Fruit fly (Drosophila melanogaster): ENCODE measurements around the gene CG13674.
A peak's percentile ranks its signal among the peaks of the same experiment; 100 is the strongest.

- no peak for TF ChIP-seq Hand (GFP tag; optimal IDR thresholded peaks at IDR 0.05)
- TF ChIP-seq ac (GFP tag; optimal IDR thresholded peaks at IDR 0.05): no peak
- no peak for TF ChIP-seq yki (optimal IDR thresholded peaks at IDR 0.05)
- peak in 1 of 2 experiments; percentile 49 for TF ChIP-seq chif (GFP tag; optimal IDR thresholded peaks at IDR 0.05)
- peak; percentile 32 for TF ChIP-seq vfl (GFP tag; optimal IDR thresholded peaks at IDR 0.05)
Measured at dm6 chr3L:8185263-8186227, 33.2 kb downstream of the CG13674 start.

Measured in whole organism, embryonic.